Fruit fly (Drosophila melanogaster): ENCODE results near the gene Eip75B.
A peak's percentile ranks its signal among the peaks of the same experiment; 100 is the strongest.

DNA sequence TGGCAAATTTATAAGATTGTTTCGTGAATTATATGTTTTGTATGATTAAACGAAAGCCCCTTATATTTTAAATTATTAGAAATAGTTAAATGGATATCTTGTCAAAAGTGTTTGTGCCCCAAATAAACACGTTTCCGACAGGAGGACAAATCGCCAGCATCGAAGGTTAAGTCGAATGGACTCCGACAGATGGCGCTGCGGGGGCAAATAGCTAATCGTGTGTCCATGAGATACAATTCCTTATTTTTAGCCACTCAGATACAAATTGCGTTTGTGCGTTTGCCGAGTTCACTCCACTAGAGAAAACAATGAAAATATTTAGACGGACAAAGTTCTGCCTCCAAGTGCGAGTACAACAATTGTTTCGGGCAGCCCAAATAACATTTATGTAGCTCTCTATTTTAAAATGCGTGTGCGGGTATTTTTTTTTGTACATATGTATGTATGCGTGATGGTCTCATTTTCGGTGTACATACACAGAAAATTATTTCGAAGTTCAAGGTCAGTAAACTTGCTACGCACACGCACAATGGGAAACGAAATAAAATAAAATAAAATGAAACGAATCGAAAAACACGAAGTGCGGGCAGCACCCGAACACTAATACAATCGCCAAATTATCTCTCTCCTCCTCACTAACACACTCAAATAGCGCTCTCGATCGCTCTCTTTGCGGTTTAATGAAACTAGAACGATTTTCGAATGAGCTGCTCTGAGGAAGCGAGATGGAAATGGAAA is 48.2 kb downstream of the Eip75B start:
- peak; percentile 87 for TF ChIP-seq CTCF (optimal IDR thresholded peaks at IDR 0.05)
- no peak for TF ChIP-seq CG8478 (optimal IDR thresholded peaks at IDR 0.05)
